Worm (Caenorhabditis elegans): Measurements from ENCODE around the gene JC8.4.

Gene JC8.4

DNA sequence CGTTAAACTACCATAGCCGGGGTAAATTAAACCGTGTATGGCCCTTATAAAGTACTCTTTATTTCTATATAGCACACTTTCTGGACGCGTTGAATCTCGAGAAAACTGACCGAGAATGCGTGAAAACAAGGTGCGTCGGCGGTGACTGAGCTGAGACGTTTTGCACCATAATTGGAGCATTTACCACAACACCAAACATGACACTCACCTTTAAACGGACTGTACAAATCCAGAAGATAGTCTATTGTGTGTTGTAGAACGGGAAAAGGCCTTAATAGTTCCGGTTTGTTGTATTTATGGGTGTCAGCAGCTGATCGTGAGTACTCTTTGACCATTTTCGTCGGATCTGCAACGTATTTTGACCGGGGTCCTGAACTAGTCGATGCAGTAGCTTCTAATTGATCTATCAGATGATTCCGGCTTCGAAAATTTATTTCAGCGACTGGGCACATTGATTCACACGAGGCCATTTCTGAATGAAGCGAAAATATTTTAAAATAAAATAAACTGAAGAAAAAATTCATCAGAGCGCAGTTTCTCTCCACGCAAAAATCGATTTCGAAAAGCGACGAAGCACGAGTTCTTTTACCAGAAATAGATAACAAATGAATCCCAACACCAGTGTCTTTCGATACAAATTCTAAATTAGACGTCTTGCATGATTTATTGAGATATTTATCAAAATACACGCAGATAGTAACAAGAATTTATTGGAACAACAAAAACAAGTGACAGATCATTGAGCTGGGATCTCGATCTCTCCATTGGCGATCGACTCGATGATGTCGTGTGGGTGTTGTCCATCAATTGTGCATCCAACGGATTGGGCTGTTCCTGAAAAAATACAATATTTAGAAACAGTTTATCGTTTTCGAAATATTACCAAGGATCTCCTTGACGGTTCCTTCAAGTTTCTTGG, 4.3 kb upstream of the JC8.4 start, which contains the start of gene tag-115 (continued):
- TF ChIP-seq daf-12 (tag; optimal IDR thresholded peaks at IDR 0.05): no peak
- TF ChIP-seq pha-4 (tag; optimal IDR thresholded peaks at IDR 0.05): peak; percentile 9
- no peak for TF ChIP-seq elt-1 (tag; optimal IDR thresholded peaks at IDR 0.05)
- no peak for TF ChIP-seq lin-39 (tag; optimal IDR thresholded peaks at IDR 0.05)

DNA sequence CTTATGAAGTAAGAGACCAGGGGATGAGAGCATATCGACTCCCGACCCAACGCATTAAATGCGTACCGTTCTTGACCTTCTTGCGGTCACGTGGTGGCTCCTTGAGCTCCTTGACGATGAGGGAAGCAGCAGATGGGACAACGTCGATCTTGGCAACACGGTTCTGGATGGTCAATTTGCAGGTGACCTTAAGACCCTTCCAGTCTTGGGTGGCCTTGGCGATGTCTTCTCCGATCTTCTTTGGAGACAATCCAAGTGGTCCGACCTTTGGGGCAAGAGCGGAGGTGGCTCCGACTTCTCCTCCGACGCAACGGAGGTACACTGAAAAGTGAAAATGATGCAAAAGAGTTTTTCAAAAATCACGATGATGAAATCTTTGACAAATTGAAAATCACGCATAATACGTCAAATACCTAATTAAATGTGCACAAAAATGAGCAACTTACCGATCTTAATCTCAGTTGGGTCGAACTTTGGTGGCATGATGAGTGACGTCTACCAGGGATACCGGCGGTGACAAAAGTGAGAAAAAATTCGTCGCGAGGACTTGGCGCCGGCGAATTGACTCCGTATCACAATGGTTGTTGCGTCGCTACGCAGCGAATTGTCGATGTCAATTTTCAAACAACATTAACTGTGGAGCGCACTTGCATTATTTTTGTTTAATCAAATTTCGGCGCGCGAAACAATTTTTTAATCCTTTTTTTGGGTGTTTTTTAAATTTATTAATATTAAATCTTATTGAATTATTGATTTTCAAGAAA, 3.2 kb upstream of the JC8.4 start, which contains the start of gene rpl-12:
rpl-12 (minus strand) TSS at position 574 of the 764 bp plus-strand sequence.
- TF ChIP-seq egl-27 (tag; optimal IDR thresholded peaks at IDR 0.05): peak; percentile 88
- no peak for TF ChIP-seq sea-2 (GFP tag; optimal IDR thresholded peaks at IDR 0.05)
- peak; percentile 90 for TF ChIP-seq pqm-1 (tag; optimal IDR thresholded peaks at IDR 0.05)
- peak; percentile 87 for TF ChIP-seq nhr-77 (tag; optimal IDR thresholded peaks at IDR 0.05)
- peak; percentile 69 for TF ChIP-seq fkh-2 (tag; optimal IDR thresholded peaks at IDR 0.05)
- TF ChIP-seq pha-4 (tag; optimal IDR thresholded peaks at IDR 0.05): peak; percentile 100
- TF ChIP-seq elt-2 (tag; optimal IDR thresholded peaks at IDR 0.05): peak; percentile 91
- TF ChIP-seq nhr-25 (tag; optimal IDR thresholded peaks at IDR 0.05): peak; percentile 99
- no peak for TF ChIP-seq ceh-9 (tag; optimal IDR thresholded peaks at IDR 0.05)
- TF ChIP-seq lin-15B (tag; optimal IDR thresholded peaks at IDR 0.05): peak; percentile 100
- TF ChIP-seq ZK546.5 (tag; optimal IDR thresholded peaks at IDR 0.05): peak; percentile 74
- TF ChIP-seq nfya-1 (tag; optimal IDR thresholded peaks at IDR 0.05; ENCODE audit: insufficient read depth): peak; percentile 98
- peak; percentile 89 for TF ChIP-seq ceh-82 (tag; optimal IDR thresholded peaks at IDR 0.05)
- no peak for TF ChIP-seq eor-1 (tag; optimal IDR thresholded peaks at IDR 0.05)
- peak; percentile 47 for TF ChIP-seq ceh-16 (tag; optimal IDR thresholded peaks at IDR 0.05)
- TF ChIP-seq nhr-43 (tag; optimal IDR thresholded peaks at IDR 0.05; ENCODE audit: poor library complexity, severe bottlenecking): peak; percentile 98
- TF ChIP-seq tbx-2 (tag; optimal IDR thresholded peaks at IDR 0.05): peak; percentile 96
- TF ChIP-seq skn-1 (tag; optimal IDR thresholded peaks at IDR 0.05): peak; percentile 96
- peak; percentile 100 for TF ChIP-seq lin-39 (tag; optimal IDR thresholded peaks at IDR 0.05)
- peak; percentile 91 for TF ChIP-seq hmg-11 (tag; optimal IDR thresholded peaks at IDR 0.05)
- peak in 2 of 3 experiments; percentile 85 to 91 for TF ChIP-seq elt-3 (tag; optimal IDR thresholded peaks at IDR 0.05)
- peak; percentile 95 for TF ChIP-seq nhr-11 (tag; optimal IDR thresholded peaks at IDR 0.05)
- peak; percentile 99 for TF ChIP-seq egl-5 (tag; optimal IDR thresholded peaks at IDR 0.05)
- TF ChIP-seq aly-2 (tag; optimal IDR thresholded peaks at IDR 0.05): peak; percentile 71
- TF ChIP-seq R02D3.7 (tag; optimal IDR thresholded peaks at IDR 0.05): peak; percentile 91
- TF ChIP-seq ztf-4 (tag; optimal IDR thresholded peaks at IDR 0.05): peak; percentile 90
- TF ChIP-seq snpc-4 (tag; optimal IDR thresholded peaks at IDR 0.05): peak; percentile 95
- TF ChIP-seq nhr-23 (tag; optimal IDR thresholded peaks at IDR 0.05): peak; percentile 100
- peak; percentile 37 for TF ChIP-seq daf-12 (tag; optimal IDR thresholded peaks at IDR 0.05)
- no peak for TF ChIP-seq unc-39 (tag; optimal IDR thresholded peaks at IDR 0.05)
- TF ChIP-seq lsy-12 (tag; optimal IDR thresholded peaks at IDR 0.05): peak; percentile 99
- TF ChIP-seq nhr-237 (tag; optimal IDR thresholded peaks at IDR 0.05): no peak
- TF ChIP-seq elt-1 (tag; optimal IDR thresholded peaks at IDR 0.05): peak; percentile 86
- peak; percentile 67 for TF ChIP-seq zag-1 (tag; optimal IDR thresholded peaks at IDR 0.05)
- peak; percentile 92 for TF ChIP-seq ceh-28 (tag; optimal IDR thresholded peaks at IDR 0.05)
- no peak for TF ChIP-seq mml-1 (tag; optimal IDR thresholded peaks at IDR 0.05)
- peak; percentile 79 for TF ChIP-seq nhr-28 (tag; optimal IDR thresholded peaks at IDR 0.05)
- TF ChIP-seq nhr-76 (tag; optimal IDR thresholded peaks at IDR 0.05): peak; percentile 72
- TF ChIP-seq nhr-12 (tag; optimal IDR thresholded peaks at IDR 0.05): no peak
- TF ChIP-seq fos-1 (tag; optimal IDR thresholded peaks at IDR 0.05): peak; percentile 75
- TF ChIP-seq ama-1 (optimal IDR thresholded peaks at IDR 0.05): peak; percentile 83
- peak; percentile 92 for TF ChIP-seq unc-62 (GFP tag; optimal IDR thresholded peaks at IDR 0.05)
- TF ChIP-seq mdl-1 (tag; optimal IDR thresholded peaks at IDR 0.05): peak; percentile 9
- TF ChIP-seq jun-1 (tag; optimal IDR thresholded peaks at IDR 0.05): peak; percentile 98
- no peak for TF ChIP-seq nhr-67 (tag; optimal IDR thresholded peaks at IDR 0.05)
- peak; percentile 99 for TF ChIP-seq fkh-10 (GFP tag; optimal IDR thresholded peaks at IDR 0.05)
- no peak for TF ChIP-seq ztf-11 (tag; optimal IDR thresholded peaks at IDR 0.05)
